Worm (Caenorhabditis elegans) whole organism, early embryonic: ENCODE results near the gene Y39G8C.2.

Experiments used
- aly-1 ChIP-seq: sonication (generic microtip); optimal IDR thresholded peaks from 2 replicates; lab custom pipeline; 2016; ENCODE audit warnings: missing genetic modification characterization, missing compliant biosample characterization
- ama-1 ChIP-seq: fragments of 150-350 bp; optimal IDR thresholded peaks from 2 replicates; lab custom pipeline; 2014
- ceh-13 ChIP-seq: fragments of 200-800 bp; sonication (Bioruptor generic); optimal IDR thresholded peaks from 2 replicates; lab custom pipeline; 2018; ENCODE audit warnings: mild to moderate bottlenecking, missing genetic modification characterization, missing compliant biosample characterization
- ceh-36 ChIP-seq: sonication (generic microtip); optimal IDR thresholded peaks from 2 replicates; lab custom pipeline; 2016; ENCODE audit warnings: missing genetic modification characterization, inconsistent platforms, missing compliant biosample characterization
- ets-7 ChIP-seq: sonication (generic microtip); optimal IDR thresholded peaks from 2 replicates; lab custom pipeline; 2016; ENCODE audit warnings: missing genotype, missing genetic modification characterization, missing compliant biosample characterization
- flt-1 ChIP-seq: fragments of 200-800 bp; sonication (Bioruptor generic); IDR thresholded peaks from 2 replicates; pipeline ENCODE4 v1.3.6; 2022; ENCODE audit warnings: missing genetic modification characterization, missing compliant biosample characterization
- scrt-1 ChIP-seq: fragments of 200-800 bp; sonication (Bioruptor generic); IDR thresholded peaks from 2 replicates; pipeline ENCODE4 v1.3.6; 2022; ENCODE audit warnings: missing genetic modification characterization, missing compliant biosample characterization
- tra-4 ChIP-seq: sonication (generic microtip); optimal IDR thresholded peaks from 2 replicates; lab custom pipeline; 2017; ENCODE audit warnings: missing genetic modification characterization, missing compliant biosample characterization

ce11 chrII:14096814-14097213 is 604 bp downstream of the Y39G8C.2 start:
- TF ChIP-seq aly-1: peak; percentile 42
- TF ChIP-seq ceh-36 (tag; lab: Kevin White, UChicago): no peak
- no peak for TF ChIP-seq ama-1 (lab: Kevin White, UChicago)
- no peak for TF ChIP-seq ceh-13
- TF ChIP-seq flt-1 (GFP tag; lab: Robert Waterston, UW): no peak
- no peak for TF ChIP-seq ets-7 (tag; lab: Kevin White, UChicago)
- TF ChIP-seq scrt-1 (GFP tag; lab: Robert Waterston, UW): no peak
- no peak for TF ChIP-seq tra-4 (tag; lab: Kevin White, UChicago)
